Worm (Caenorhabditis elegans) whole organism, L1 larva: ENCODE data around the gene nxf-2.
A peak's percentile ranks its signal among the peaks of the same experiment; 100 is the strongest.

Source experiments
- aly-2 ChIP-seq: fragments of 150-350 bp; optimal IDR thresholded peaks from 2 replicates; lab custom pipeline; 2014; ENCODE audit warnings: missing biosample characterization, missing genetic modification characterization
- ceh-8 ChIP-seq: fragments of 200-800 bp; sonication (Bioruptor generic); optimal IDR thresholded peaks from 2 replicates; lab custom pipeline; 2018; ENCODE audit warnings: mild to moderate bottlenecking, missing genetic modification characterization, moderate library complexity, missing compliant biosample characterization
- dpl-1 ChIP-seq, 3 experiments: fragments of 150-350 bp in 2 of 3; sonication (generic microtip) in 1 of 3; optimal IDR thresholded peaks; 2 replicates each; lab custom pipeline; 2014 to 2017; ENCODE audit warnings: missing biosample characterization in 3 of 3, missing genetic modification characterization in 3 of 3, missing genetic modification reagents in 3 of 3
- fkh-10 ChIP-seq: sonication (generic microtip); optimal IDR thresholded peaks from 2 replicates; lab custom pipeline; 2017; ENCODE audit warnings: missing biosample characterization, missing genetic modification reagents, missing genetic modification characterization
- lir-3 ChIP-seq: sonication (generic microtip); optimal IDR thresholded peaks from 2 replicates; lab custom pipeline; 2016; ENCODE audit warnings: mild to moderate bottlenecking, missing genetic modification characterization, moderate library complexity, missing compliant biosample characterization; ENCODE audit not compliant: poor library complexity
- pqm-1 ChIP-seq: sonication (generic microtip); optimal IDR thresholded peaks from 3 replicates; lab custom pipeline; 2017; ENCODE audit warnings: missing biosample characterization, missing genetic modification characterization
- snpc-4 ChIP-seq: fragments of 150-350 bp; optimal IDR thresholded peaks from 2 replicates; lab custom pipeline; 2014; ENCODE audit warnings: missing biosample characterization, missing genetic modification characterization
- sox-4 ChIP-seq: sonication (generic microtip); optimal IDR thresholded peaks from 2 replicates; lab custom pipeline; 2016; ENCODE audit warnings: missing genetic modification characterization, missing compliant biosample characterization
- sptf-1 ChIP-seq: fragments of 150-350 bp; optimal IDR thresholded peaks from 2 replicates; lab custom pipeline; 2014; ENCODE audit warnings: missing biosample characterization, missing genetic modification characterization
- sup-37 ChIP-seq: fragments of 200-800 bp; sonication (Bioruptor generic); optimal IDR thresholded peaks from 2 replicates; lab custom pipeline; 2018; ENCODE audit warnings: mild to moderate bottlenecking, missing genetic modification characterization, missing compliant biosample characterization
- ztf-11 ChIP-seq, 2 experiments: sonication (generic microtip); optimal IDR thresholded peaks; 2 replicates each; lab custom pipeline; 2016 to 2017; ENCODE audit warnings: missing genetic modification characterization in 2 of 2, missing biosample characterization in 1 of 2, missing compliant biosample characterization in 1 of 2

- TF ChIP-seq ztf-11 (tag; optimal IDR thresholded peaks at IDR 0.05; lab: Kevin White, UChicago) = no peak
- TF ChIP-seq dpl-1 (GFP tag; optimal IDR thresholded peaks at IDR 0.05; lab: Kevin White, UChicago) = no peak
- TF ChIP-seq sptf-1 = no peak
- no peak for TF ChIP-seq aly-2 (tag; lab: Kevin White, UChicago)
- TF ChIP-seq ceh-8 = no peak
- no peak for TF ChIP-seq pqm-1 (tag; lab: Kevin White, UChicago)
- TF ChIP-seq sup-37 (GFP tag; lab: Kevin White, UChicago) = no peak
- no peak for TF ChIP-seq sox-4
- no peak for TF ChIP-seq snpc-4 (tag; lab: Kevin White, UChicago)
- peak; percentile 66 for TF ChIP-seq fkh-10 (GFP tag; lab: Kevin White, UChicago)
- no peak for TF ChIP-seq lir-3 (tag; lab: Kevin White, UChicago)
Observed at ce11 chrV:14366487-14366962, 51.1 kb downstream of the nxf-2 start.
